Fruit fly (Drosophila melanogaster): ENCODE measurements around the gene Nhe2.

Nhe2 gene

dm6 chr2L:21073300-21073699 is 31.1 kb upstream of the Nhe2 start (continued):
- no peak for TF ChIP-seq E2f1 (GFP tag; IDR thresholded peaks at IDR 0.05)
- no peak for TF ChIP-seq cg (GFP tag; optimal IDR thresholded peaks at IDR 0.05)

- TF ChIP-seq CG31365 (tag; optimal IDR thresholded peaks at IDR 0.05) (no peak), dm (GFP tag; optimal IDR thresholded peaks at IDR 0.05) (no peak), chif (GFP tag; optimal IDR thresholded peaks at IDR 0.05) (no peak), Nf-YC (tag; optimal IDR thresholded peaks at IDR 0.05) (no peak), repo (GFP tag; optimal IDR thresholded peaks at IDR 0.05) (no peak), cg (GFP tag; optimal IDR thresholded peaks at IDR 0.05) (no peak), CG15269 (tag; optimal IDR thresholded peaks at IDR 0.05) (peak; percentile 52), chinmo (GFP tag; IDR thresholded peaks at IDR 0.05; ENCODE audit: partially characterized antibody) (peak; percentile 57; the same call in 1 of the 4 replicates), Sry-β (GFP tag; optimal IDR thresholded peaks at IDR 0.05) (no peak)
These were observed 30.6 kb upstream of the Nhe2 start for dm6 chr2L:21073818-21074217.

- peak; percentile 49 for TF ChIP-seq Deaf1 (tag; optimal IDR thresholded peaks at IDR 0.05)
- no peak for TF ChIP-seq grau (tag; optimal IDR thresholded peaks at IDR 0.05)
- peak; percentile 12 for TF ChIP-seq Hmr (GFP tag; optimal IDR thresholded peaks at IDR 0.05)
- TF ChIP-seq CG11696 (GFP tag; IDR thresholded peaks at IDR 0.05): no peak
- no peak for TF ChIP-seq nerfin-1 (tag; optimal IDR thresholded peaks at IDR 0.05)
- TF ChIP-seq Ets65A (GFP tag): no peak
- no peak for TF ChIP-seq so (GFP tag; IDR thresholded peaks at IDR 0.05)
- no peak for TF ChIP-seq Asciz (GFP tag; optimal IDR thresholded peaks at IDR 0.05)
- TF ChIP-seq tup (GFP tag; optimal IDR thresholded peaks at IDR 0.05): no peak
- no peak for TF ChIP-seq CG10979 (tag; optimal IDR thresholded peaks at IDR 0.05)
- no peak for TF ChIP-seq salm (tag; optimal IDR thresholded peaks at IDR 0.05)
- TF ChIP-seq CG14710 (tag; optimal IDR thresholded peaks at IDR 0.05): no peak
- TF ChIP-seq Bgb (GFP tag; IDR thresholded peaks at IDR 0.05; ENCODE audit: partially characterized antibody): 0 out of 2 replicates have a peak, but pooled peaks have one; percentile 30
- TF ChIP-seq CG13894 (tag; optimal IDR thresholded peaks at IDR 0.05): no peak
- no peak for TF ChIP-seq CG7928 (GFP tag; optimal IDR thresholded peaks at IDR 0.05)
- peak; percentile 6 for TF ChIP-seq pzg (GFP tag; optimal IDR thresholded peaks at IDR 0.05)
- TF ChIP-seq CG10321 (GFP tag; IDR thresholded peaks at IDR 0.05): no peak
- no peak for TF ChIP-seq Fer2 (tag; optimal IDR thresholded peaks at IDR 0.05)
- no peak for TF ChIP-seq CG10274 (GFP tag; optimal IDR thresholded peaks at IDR 0.05)
- no peak for TF ChIP-seq jumu (GFP tag; optimal IDR thresholded peaks at IDR 0.05)
- TF ChIP-seq Hey (tag; optimal IDR thresholded peaks at IDR 0.05): no peak
- TF ChIP-seq Hr51 (GFP tag; optimal IDR thresholded peaks at IDR 0.05): peak in 1 of 2 experiments; percentile 35
- no peak for TF ChIP-seq fd64A (GFP tag; optimal IDR thresholded peaks at IDR 0.05)
- no peak for TF ChIP-seq CG1792 (GFP tag; optimal IDR thresholded peaks at IDR 0.05)
- TF ChIP-seq CG13624 (GFP tag; optimal IDR thresholded peaks at IDR 0.05): no peak
- TF ChIP-seq CG7556 (GFP tag; optimal IDR thresholded peaks at IDR 0.05): no peak
- TF ChIP-seq crp (GFP tag; optimal IDR thresholded peaks at IDR 0.05): peak in 1 of 2 experiments; percentile 22
- no peak for TF ChIP-seq CG2678 (tag; optimal IDR thresholded peaks at IDR 0.05)
- no peak for TF ChIP-seq run (tag; optimal IDR thresholded peaks at IDR 0.05)
- no peak for TF ChIP-seq pros (GFP tag; optimal IDR thresholded peaks at IDR 0.05)
- no peak for TF ChIP-seq CG8359 (GFP tag; optimal IDR thresholded peaks at IDR 0.05; ENCODE audit: borderline replicate concordance)
- no peak for TF ChIP-seq CG5180 (GFP tag; optimal IDR thresholded peaks at IDR 0.05)
- no peak for TF ChIP-seq vnd (GFP tag; IDR thresholded peaks at IDR 0.05; ENCODE audit: partially characterized antibody)
- TF ChIP-seq HLHmδ (GFP tag; optimal IDR thresholded peaks at IDR 0.05): no peak
- TF ChIP-seq CG3995 (GFP tag; optimal IDR thresholded peaks at IDR 0.05): no peak
- TF ChIP-seq chinmo (GFP tag; IDR thresholded peaks at IDR 0.05; ENCODE audit: partially characterized antibody): 0 out of 4 replicates have a peak, but pooled peaks have one; percentile 20
- TF ChIP-seq CG6689 (GFP tag; IDR thresholded peaks at IDR 0.05): no peak
These were observed 29.3 kb upstream of the Nhe2 start, which contains the start of gene tadr for dm6 chr2L:21075105-21075504. Gene tadr (plus strand): TSS chr2L:21075405.

All from whole organism, embryonic.